Fruit fly (Drosophila melanogaster): Measurements from ENCODE around the gene GILT2.

- no peak for TF ChIP-seq OdsH (GFP tag; optimal IDR thresholded peaks at IDR 0.05)
- TF ChIP-seq dsf (GFP tag; optimal IDR thresholded peaks at IDR 0.05; ENCODE audit: borderline replicate concordance), result no peak
- no peak for TF ChIP-seq Sp1 (GFP tag; optimal IDR thresholded peaks at IDR 0.05)
- TF ChIP-seq rgr (GFP tag; optimal IDR thresholded peaks at IDR 0.05), result no peak
- no peak for TF ChIP-seq Hnf4 (GFP tag; optimal IDR thresholded peaks at IDR 0.05)
Measured at dm6 chr3R:23649831-23650230, 28.9 kb upstream of the GILT2 start.

All from whole organism, wandering third instar larva.